Fruit fly (Drosophila melanogaster) whole organism, pupa: ENCODE measurements around the gene Diedel3.

ENCODE experiments used
- CG10348 ChIP-seq: fragments of 200-800 bp; sonication (Bioruptor generic); IDR thresholded peaks from 2 replicates; pipeline ENCODE4 v1.3.6; 2022; ENCODE audit warnings: missing biosample characterization, missing genetic modification characterization
- CG12605 ChIP-seq: fragments of 200-800 bp; sonication (Bioruptor generic); IDR thresholded peaks from 2 replicates; pipeline ENCODE4 v1.3.6; 2022; ENCODE audit warnings: missing biosample characterization, missing genetic modification characterization
- CG13204 ChIP-seq: fragments of 200-800 bp; sonication (Bioruptor generic); optimal IDR thresholded peaks from 2 replicates; lab custom pipeline; 2018; ENCODE audit warnings: missing biosample characterization, mild to moderate bottlenecking, missing genetic modification characterization, moderate library complexity
- CG14655 ChIP-seq: fragments of 200-800 bp; sonication (Bioruptor generic); optimal IDR thresholded peaks from 3 replicates; lab custom pipeline; 2017; ENCODE audit warnings: mild to moderate bottlenecking, missing biosample characterization, missing genetic modification reagents, missing genetic modification characterization
- CG15710 ChIP-seq: fragments of 200-800 bp; sonication (Bioruptor generic); optimal IDR thresholded peaks from 2 replicates; lab custom pipeline; 2018; ENCODE audit warnings: missing biosample characterization, mild to moderate bottlenecking, missing genetic modification characterization, moderate library complexity
- CG17806 ChIP-seq: fragments of 200-800 bp; sonication (Bioruptor generic); optimal IDR thresholded peaks from 2 replicates; lab custom pipeline; 2018; ENCODE audit warnings: missing biosample characterization, mild to moderate bottlenecking, missing genetic modification characterization, moderate library complexity
- CG32121 ChIP-seq: fragments of 200-800 bp; sonication (Bioruptor generic); IDR thresholded peaks from 2 replicates; pipeline ENCODE4 v1.3.6; 2022; ENCODE audit warnings: missing biosample characterization, missing genetic modification characterization
- CG34367 ChIP-seq: fragments of 200-800 bp; sonication (Bioruptor generic); optimal IDR thresholded peaks from 2 replicates; lab custom pipeline; 2018; ENCODE audit warnings: missing biosample characterization, mild to moderate bottlenecking, missing genetic modification characterization
- CG4496 ChIP-seq: fragments of 200-800 bp; sonication (Bioruptor generic); IDR thresholded peaks from 3 replicates; pipeline ENCODE4 v1.3.6; 2022; ENCODE audit warnings: missing biosample characterization, missing genetic modification characterization
- CG8159 ChIP-seq: fragments of 200-800 bp; sonication (Bioruptor generic); optimal IDR thresholded peaks from 3 replicates; lab custom pipeline; 2018; ENCODE audit warnings: missing biosample characterization, mild to moderate bottlenecking, missing genetic modification characterization, moderate library complexity
- CG8301 ChIP-seq: fragments of 200-800 bp; sonication (Bioruptor generic); optimal IDR thresholded peaks from 2 replicates; lab custom pipeline; 2018; ENCODE audit warnings: missing biosample characterization, mild to moderate bottlenecking, missing genetic modification characterization
- CG9948 ChIP-seq: fragments of 200-800 bp; sonication (Bioruptor generic); optimal IDR thresholded peaks from 2 replicates; lab custom pipeline; 2018; ENCODE audit warnings: missing biosample characterization, mild to moderate bottlenecking, missing genetic modification characterization, moderate library complexity
- D1 ChIP-seq: fragments of 200-800 bp; sonication (Bioruptor generic); optimal IDR thresholded peaks from 2 replicates; lab custom pipeline; 2018; ENCODE audit warnings: missing biosample characterization, mild to moderate bottlenecking, missing genetic modification characterization, moderate library complexity
- EcR ChIP-seq: fragments of 200-800 bp; sonication (Bioruptor generic); optimal IDR thresholded peaks from 3 replicates; lab custom pipeline; 2019; ENCODE audit warnings: missing biosample characterization, missing genetic modification characterization, mild to moderate bottlenecking, moderate library complexity, missing genetic modification reagents
- Ets98B ChIP-seq: fragments of 200-800 bp; sonication (Bioruptor generic); IDR thresholded peaks from 2 replicates; pipeline ENCODE4 v1.3.6; 2022; ENCODE audit warnings: missing biosample characterization, missing genetic modification characterization
- Pif1A ChIP-seq: fragments of 200-800 bp; sonication (Bioruptor generic); optimal IDR thresholded peaks from 3 replicates; lab custom pipeline; 2016; ENCODE audit warnings: missing biosample characterization, missing genetic modification characterization
- Pif1B ChIP-seq: fragments of 200-800 bp; sonication (Bioruptor generic); optimal IDR thresholded peaks from 3 replicates; lab custom pipeline; 2016; ENCODE audit warnings: missing biosample characterization, missing genetic modification characterization
- Snoo ChIP-seq: fragments of 200-800 bp; sonication (Bioruptor generic); optimal IDR thresholded peaks from 3 replicates; lab custom pipeline; 2017; ENCODE audit warnings: missing biosample characterization, mild to moderate bottlenecking, missing genetic modification characterization, inconsistent platforms
- fd96Ca ChIP-seq: fragments of 200-800 bp; sonication (Bioruptor generic); IDR thresholded peaks from 3 replicates; pipeline ENCODE4 v1.3.6; 2022; ENCODE audit warnings: missing biosample characterization, missing genetic modification characterization
- gl ChIP-seq: fragments of 200-800 bp; sonication (Bioruptor generic); optimal IDR thresholded peaks from 2 replicates; lab custom pipeline; 2018; ENCODE audit warnings: missing biosample characterization, mild to moderate bottlenecking, missing genetic modification characterization
- rn ChIP-seq: fragments of 200-800 bp; sonication (Bioruptor generic); IDR thresholded peaks from 2 replicates; pipeline ENCODE4 v1.3.6; 2022; ENCODE audit warnings: missing biosample characterization, missing genetic modification characterization

The Diedel3 gene

DNA sequence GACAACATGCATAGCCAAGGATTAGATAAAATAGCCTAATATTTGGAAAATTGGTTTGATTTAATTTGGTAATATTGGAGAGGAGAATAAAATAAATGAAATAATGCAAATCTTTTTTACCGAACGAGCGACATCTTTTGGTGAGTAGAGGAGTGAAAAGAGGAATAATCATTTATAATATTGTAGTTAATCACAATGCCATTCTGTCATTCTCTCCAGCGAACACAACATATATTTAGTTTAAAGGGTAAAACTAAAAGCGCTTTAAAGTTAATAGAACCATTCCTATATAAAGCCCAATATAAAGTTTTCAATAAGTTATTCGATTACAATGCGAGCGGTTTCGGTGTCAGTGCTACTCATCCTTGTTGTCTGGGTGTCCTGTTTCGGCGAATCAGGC is at the start of gene Diedel3:
Gene Diedel3 (plus strand): TSS at position 301 of the 400 bp plus-strand sequence.
- no peak for TF ChIP-seq fd96Ca (GFP tag; lab: Robert Waterston, UW)
- TF ChIP-seq CG10348: no peak
- no peak for TF ChIP-seq CG13204 (GFP tag; lab: Kevin White, UChicago)
- TF ChIP-seq Ets98B (GFP tag; lab: Robert Waterston, UW): no peak
- no peak for TF ChIP-seq CG15710
- TF ChIP-seq EcR: no peak
- no peak for TF ChIP-seq CG17806
- TF ChIP-seq Pif1B (GFP tag; lab: Kevin White, UChicago): no peak
- TF ChIP-seq gl (tag; lab: Kevin White, UChicago): no peak
- no peak for TF ChIP-seq CG12605 (GFP tag; lab: Robert Waterston, UW)
- no peak for TF ChIP-seq CG9948 (tag; lab: Kevin White, UChicago)
- TF ChIP-seq Snoo (tag; lab: Kevin White, UChicago): no peak
- TF ChIP-seq CG4496 (GFP tag; lab: Robert Waterston, UW): no peak
- no peak for TF ChIP-seq CG34367 (tag; lab: Kevin White, UChicago)
- TF ChIP-seq CG8301 (tag; lab: Kevin White, UChicago): no peak
- TF ChIP-seq Pif1A (GFP tag; lab: Kevin White, UChicago): no peak
- TF ChIP-seq CG14655: no peak
- TF ChIP-seq CG8159 (tag; lab: Kevin White, UChicago): no peak
- TF ChIP-seq D1 (tag; lab: Kevin White, UChicago): no peak

DNA sequence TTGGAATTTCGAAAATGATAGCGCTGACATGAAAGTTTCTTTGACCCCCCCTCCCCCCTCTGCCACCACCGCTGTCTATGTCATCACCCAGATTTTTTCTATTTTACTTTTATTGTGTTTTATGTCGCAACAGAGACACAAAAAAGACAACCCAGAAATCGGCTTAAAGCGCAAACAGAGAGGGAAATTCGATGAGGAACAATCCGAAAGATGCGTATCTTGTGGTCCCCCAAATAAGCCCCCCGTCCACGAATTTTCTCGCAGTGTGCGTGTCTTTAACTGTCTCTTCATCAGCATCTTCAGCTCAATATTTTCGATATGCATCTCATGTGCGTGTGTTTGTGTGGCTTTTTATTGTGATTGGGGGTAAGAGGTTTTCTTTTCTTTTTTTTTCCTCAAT is 45.5 kb upstream of the Diedel3 start:
- no peak for TF ChIP-seq CG15710
- TF ChIP-seq Pif1B (GFP tag; lab: Kevin White, UChicago): no peak
- no peak for TF ChIP-seq CG8159 (tag; lab: Kevin White, UChicago)
- TF ChIP-seq CG4496 (GFP tag; lab: Robert Waterston, UW): no peak
- no peak for TF ChIP-seq EcR
- no peak for TF ChIP-seq CG32121 (GFP tag; lab: Robert Waterston, UW)
- no peak for TF ChIP-seq Ets98B (GFP tag; lab: Robert Waterston, UW)
- no peak for TF ChIP-seq CG17806
- no peak for TF ChIP-seq CG10348
- TF ChIP-seq Pif1A (GFP tag; lab: Kevin White, UChicago): no peak
- TF ChIP-seq CG8301 (tag; lab: Kevin White, UChicago): no peak
- no peak for TF ChIP-seq gl (tag; lab: Kevin White, UChicago)
- no peak for TF ChIP-seq fd96Ca (GFP tag; lab: Robert Waterston, UW)
- no peak for TF ChIP-seq CG34367 (tag; lab: Kevin White, UChicago)
- no peak for TF ChIP-seq CG13204 (GFP tag; lab: Kevin White, UChicago)
- no peak for TF ChIP-seq rn (GFP tag; lab: Robert Waterston, UW)
- no peak for TF ChIP-seq D1 (tag; lab: Kevin White, UChicago)
- no peak for TF ChIP-seq Snoo (tag; lab: Kevin White, UChicago)
- no peak for TF ChIP-seq CG9948 (tag; lab: Kevin White, UChicago)
- TF ChIP-seq CG14655: no peak

- TF ChIP-seq CG32121 (GFP tag; lab: Robert Waterston, UW) (peak; percentile 54), CG10348 (no peak), Ets98B (GFP tag; lab: Robert Waterston, UW) (peak; percentile 82), D1 (tag; lab: Kevin White, UChicago) (no peak), rn (GFP tag; lab: Robert Waterston, UW) (no peak), CG9948 (tag; lab: Kevin White, UChicago) (peak; percentile 9), Snoo (tag; lab: Kevin White, UChicago) (no peak), CG17806 (no peak), gl (tag; lab: Kevin White, UChicago) (no peak), Pif1A (GFP tag; lab: Kevin White, UChicago) (peak; percentile 58), CG12605 (GFP tag; lab: Robert Waterston, UW) (peak; percentile 61), CG34367 (tag; lab: Kevin White, UChicago) (no peak), CG13204 (GFP tag; lab: Kevin White, UChicago) (no peak), EcR (no peak), CG8301 (tag; lab: Kevin White, UChicago) (peak; percentile 46), fd96Ca (GFP tag; lab: Robert Waterston, UW) (peak; percentile 78), CG14655 (peak; percentile 64), CG8159 (tag; lab: Kevin White, UChicago) (no peak), Pif1B (GFP tag; lab: Kevin White, UChicago) (peak; percentile 40), CG4496 (GFP tag; lab: Robert Waterston, UW) (peak; percentile 72), CG15710 (no peak)
Measured at dm6 chrX:19008882-19009281, 41.4 kb upstream of the Diedel3 start.

DNA sequence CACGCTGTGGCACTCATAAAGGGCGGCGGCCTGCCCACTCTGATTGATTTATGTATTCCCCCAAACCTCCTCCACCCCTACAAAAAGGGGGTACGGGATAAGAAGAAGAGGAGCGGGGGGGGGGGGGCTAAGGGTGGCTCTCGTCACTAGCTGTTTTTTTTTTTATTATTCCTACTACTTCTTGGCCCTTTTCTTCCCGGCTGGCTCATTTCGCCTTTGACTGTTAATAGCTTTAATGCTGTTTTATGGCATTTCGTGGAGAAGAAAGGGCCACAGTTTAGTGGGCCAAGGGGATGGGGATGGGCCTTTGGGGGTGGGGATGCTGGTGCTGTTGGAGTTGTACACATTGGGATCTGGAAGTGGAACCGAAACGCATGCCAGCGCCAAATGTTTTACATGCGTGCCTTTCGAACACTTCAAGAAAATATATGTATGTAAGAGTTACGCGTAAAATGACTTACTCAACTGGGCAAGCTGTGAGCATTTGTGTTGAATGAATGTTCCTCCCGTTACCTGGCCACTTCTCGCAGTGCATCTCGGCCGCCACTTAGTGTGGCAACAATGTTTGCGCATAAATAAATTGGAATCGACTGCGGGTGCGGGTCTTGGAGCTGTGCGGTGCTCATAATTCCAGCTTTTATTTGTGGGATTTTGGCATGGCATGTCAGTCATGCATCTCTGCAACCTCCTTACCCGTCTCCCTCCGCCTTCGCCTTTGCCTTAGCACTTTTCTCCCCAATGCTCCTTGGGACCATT is 39.9 kb upstream of the Diedel3 start:
- TF ChIP-seq rn (GFP tag; lab: Robert Waterston, UW) (no peak), CG17806 (no peak), CG12605 (GFP tag; lab: Robert Waterston, UW) (no peak), gl (tag; lab: Kevin White, UChicago) (no peak), CG8301 (tag; lab: Kevin White, UChicago) (no peak), Pif1B (GFP tag; lab: Kevin White, UChicago) (no peak), CG9948 (tag; lab: Kevin White, UChicago) (no peak), CG34367 (tag; lab: Kevin White, UChicago) (no peak), CG15710 (no peak), CG13204 (GFP tag; lab: Kevin White, UChicago) (no peak), D1 (tag; lab: Kevin White, UChicago) (no peak), CG32121 (GFP tag; lab: Robert Waterston, UW) (no peak), CG4496 (GFP tag; lab: Robert Waterston, UW) (no peak), Snoo (tag; lab: Kevin White, UChicago) (no peak), Ets98B (GFP tag; lab: Robert Waterston, UW) (no peak), CG8159 (tag; lab: Kevin White, UChicago) (no peak), CG14655 (no peak)
